Fruit fly (Drosophila melanogaster) whole organism, embryonic: ENCODE measurements around the gene CG15011.

Source experiments
- Blimp-1 ChIP-seq: fragments of 200-800 bp; sonication (Bioruptor generic); optimal IDR thresholded peaks from 3 replicates; lab custom pipeline; 2018; ENCODE audit warnings: missing biosample characterization, missing genetic modification characterization, mild to moderate bottlenecking, moderate library complexity, missing genetic modification reagents
- CG10147 ChIP-seq: fragments of 200-800 bp; sonication (Bioruptor generic); optimal IDR thresholded peaks from 2 replicates; lab custom pipeline; 2019; ENCODE audit warnings: missing biosample characterization, mild to moderate bottlenecking, missing genetic modification characterization, moderate library complexity
- CG10462 ChIP-seq: fragments of 200-800 bp; sonication (Bioruptor generic); optimal IDR thresholded peaks from 2 replicates; lab custom pipeline; 2016; ENCODE audit warnings: missing biosample characterization, missing genetic modification characterization
- CG11504 ChIP-seq: fragments of 200-800 bp; sonication (Bioruptor generic); optimal IDR thresholded peaks from 3 replicates; lab custom pipeline; 2019; ENCODE audit warnings: missing biosample characterization, mild to moderate bottlenecking, missing genetic modification characterization, moderate library complexity
- CG11695 ChIP-seq: fragments of 200-800 bp; sonication (Bioruptor generic); IDR thresholded peaks from 3 replicates; pipeline ENCODE4 v1.3.6; 2022; ENCODE audit warnings: missing biosample characterization, missing genetic modification characterization
- CG11696 ChIP-seq: fragments of 200-800 bp; sonication (Bioruptor generic); IDR thresholded peaks from 2 replicates; pipeline ENCODE4 v1.3.6; 2022; ENCODE audit warnings: missing biosample characterization, missing genetic modification characterization
- CG1233 ChIP-seq: fragments of 200-800 bp; sonication (Bioruptor generic); optimal IDR thresholded peaks from 4 replicates; lab custom pipeline; 2018; ENCODE audit warnings: missing biosample characterization, mild to moderate bottlenecking, missing genetic modification characterization
- CG12659 ChIP-seq: fragments of 200-800 bp; sonication (Bioruptor generic); optimal IDR thresholded peaks from 3 replicates; lab custom pipeline; 2017; ENCODE audit warnings: mild to moderate bottlenecking, missing biosample characterization, missing genetic modification reagents, missing genetic modification characterization
- CG12744 ChIP-seq: fragments of 200-800 bp; sonication (Bioruptor generic); optimal IDR thresholded peaks from 2 replicates; lab custom pipeline; 2016; ENCODE audit warnings: missing biosample characterization, missing genetic modification characterization
- CG14860 ChIP-seq: fragments of 200-800 bp; sonication (Bioruptor generic); IDR thresholded peaks from 3 replicates; pipeline ENCODE4 v1.3.6; 2022; ENCODE audit warnings: missing biosample characterization, missing genetic modification characterization; ENCODE audit not compliant: partially characterized antibody
- CG15011 ChIP-seq: fragments of 200-800 bp; sonication (Bioruptor generic); optimal IDR thresholded peaks from 3 replicates; lab custom pipeline; 2018; ENCODE audit warnings: missing biosample characterization, mild to moderate bottlenecking, missing genetic modification characterization
- CG15514 ChIP-seq: fragments of 200-800 bp; sonication (Bioruptor generic); optimal IDR thresholded peaks from 3 replicates; lab custom pipeline; 2017; ENCODE audit warnings: missing biosample characterization, missing genetic modification characterization, mild to moderate bottlenecking, moderate library complexity, missing genetic modification reagents
- CG1603 ChIP-seq: fragments of 200-800 bp; sonication (Bioruptor generic); optimal IDR thresholded peaks from 2 replicates; lab custom pipeline; 2019; ENCODE audit warnings: missing biosample characterization, mild to moderate bottlenecking, missing genetic modification characterization, moderate library complexity
- CG16815 ChIP-seq: fragments of 200-800 bp; sonication (Bioruptor generic); optimal IDR thresholded peaks from 3 replicates; lab custom pipeline; 2017; ENCODE audit warnings: missing biosample characterization, mild to moderate bottlenecking, missing genetic modification characterization
- CG17829 ChIP-seq: fragments of 200-800 bp; optimal IDR thresholded peaks from 2 replicates; lab custom pipeline; 2019; ENCODE audit warnings: missing biosample characterization, mild to moderate bottlenecking, missing genetic modification characterization, moderate library complexity
- CG18619 ChIP-seq: fragments of 200-800 bp; sonication (Bioruptor generic); optimal IDR thresholded peaks from 3 replicates; lab custom pipeline; 2017; ENCODE audit warnings: missing biosample characterization, mild to moderate bottlenecking, missing genetic modification characterization
- CG2116 ChIP-seq: fragments of 200-800 bp; sonication (Bioruptor generic); optimal IDR thresholded peaks from 3 replicates; lab custom pipeline; 2018; ENCODE audit warnings: missing biosample characterization, mild to moderate bottlenecking, missing genetic modification characterization
- CG30431 ChIP-seq: fragments of 200-800 bp; sonication (Bioruptor generic); optimal IDR thresholded peaks from 2 replicates; lab custom pipeline; 2017; ENCODE audit warnings: missing biosample characterization, missing genetic modification characterization
- CG31224 ChIP-seq: fragments of 200-800 bp; sonication (Bioruptor generic); IDR thresholded peaks from 2 replicates; pipeline ENCODE4 v1.3.6; 2022; ENCODE audit warnings: missing biosample characterization, missing genetic modification characterization
- CG3163 ChIP-seq: fragments of 200-800 bp; sonication (Bioruptor generic); optimal IDR thresholded peaks from 3 replicates; lab custom pipeline; 2016; ENCODE audit warnings: missing biosample characterization, missing genetic modification characterization
- CG34376 ChIP-seq: fragments of 200-800 bp; sonication (Bioruptor generic); optimal IDR thresholded peaks from 2 replicates; lab custom pipeline; 2018; ENCODE audit warnings: missing biosample characterization, mild to moderate bottlenecking, missing genetic modification characterization
- CG3995 ChIP-seq: fragments of 200-800 bp; sonication (Bioruptor generic); optimal IDR thresholded peaks from 3 replicates; lab custom pipeline; 2016; ENCODE audit warnings: missing biosample characterization, missing genetic modification characterization
- CG4707 ChIP-seq: fragments of 200-800 bp; sonication (Bioruptor generic); optimal IDR thresholded peaks from 2 replicates; lab custom pipeline; 2018; ENCODE audit warnings: missing biosample characterization, mild to moderate bottlenecking, missing genetic modification characterization, moderate library complexity
- CG7357 ChIP-seq: fragments of 200-800 bp; sonication (Bioruptor generic); IDR thresholded peaks from 3 replicates; pipeline ENCODE4 v1.3.6; 2022; ENCODE audit warnings: missing biosample characterization, missing genetic modification characterization
- CG8765 ChIP-seq: fragments of 200-800 bp; sonication (Bioruptor generic); IDR thresholded peaks from 2 replicates; pipeline ENCODE4 v1.3.6; 2022; ENCODE audit warnings: missing biosample characterization, missing genetic modification characterization
- CoRest ChIP-seq: fragments of 200-800 bp; sonication (Bioruptor generic); optimal IDR thresholded peaks from 3 replicates; lab custom pipeline; 2018; ENCODE audit warnings: missing biosample characterization, mild to moderate bottlenecking, missing genetic modification characterization, moderate library complexity
- Ets97D ChIP-seq: fragments of 200-800 bp; sonication (Bioruptor generic); optimal IDR thresholded peaks from 3 replicates; lab custom pipeline; 2016; ENCODE audit warnings: missing biosample characterization, missing genetic modification characterization
- Fer1 ChIP-seq: fragments of 200-800 bp; sonication (Bioruptor generic); optimal IDR thresholded peaks from 2 replicates; lab custom pipeline; 2017; ENCODE audit warnings: missing biosample characterization, mild to moderate bottlenecking, missing genetic modification characterization
- Lpt ChIP-seq: fragments of >200 bp; optimal IDR thresholded peaks from 2 replicates; lab custom pipeline; 2018; ENCODE audit warnings: missing biosample characterization, missing genetic modification characterization
- NC2β ChIP-seq: fragments of 200-800 bp; sonication (Bioruptor generic); optimal IDR thresholded peaks from 2 replicates; lab custom pipeline; 2016; ENCODE audit warnings: missing biosample characterization, missing genetic modification characterization
- Pdp1 ChIP-seq, 2 experiments: fragments of 200-800 bp; sonication (Bioruptor generic); optimal IDR thresholded peaks; 3 replicates each; lab custom pipeline; 2016; ENCODE audit warnings: missing biosample characterization in 2 of 2, missing genetic modification characterization in 2 of 2, mild to moderate bottlenecking in 1 of 2, moderate library complexity in 1 of 2
- Trl ChIP-seq, 3 experiments: fragments of >200 bp in 2 of 3; fragments of 200-800 bp in 1 of 3; sonication (Bioruptor generic) in 1 of 3; optimal IDR thresholded peaks; 2 replicates in 1 of 3; 3 replicates in 2 of 3; lab custom pipeline; 2016 to 2017; ENCODE audit warnings: missing biosample characterization in 1 of 3, missing genetic modification characterization in 1 of 3
- Usf ChIP-seq: fragments of 200-800 bp; sonication (Bioruptor generic); optimal IDR thresholded peaks from 2 replicates; lab custom pipeline; 2017; ENCODE audit warnings: missing genotype, missing biosample characterization, missing genetic modification characterization
- Vsx1 ChIP-seq: fragments of 200-800 bp; sonication (Bioruptor generic); optimal IDR thresholded peaks from 2 replicates; lab custom pipeline; 2017; ENCODE audit warnings: missing biosample characterization, mild to moderate bottlenecking, missing genetic modification characterization, missing genetic modification reagents
- chinmo ChIP-seq: fragments of 200-800 bp; sonication (Bioruptor generic); IDR thresholded peaks from 4 replicates; pipeline ENCODE4 v1.3.6; 2022; ENCODE audit warnings: missing biosample characterization, missing genetic modification characterization; ENCODE audit not compliant: partially characterized antibody
- chm ChIP-seq: fragments of 200-800 bp; sonication (Bioruptor generic); IDR thresholded peaks from 2 replicates; pipeline ENCODE4 v1.3.6; 2022; ENCODE audit warnings: missing biosample characterization, missing genetic modification characterization
- dati ChIP-seq: fragments of 200-800 bp; sonication (Bioruptor generic); IDR thresholded peaks from 2 replicates; pipeline ENCODE4 v1.3.6; 2022; ENCODE audit warnings: missing biosample characterization, missing genetic modification characterization
- gsb-n ChIP-seq: fragments of 200-800 bp; sonication (Bioruptor generic); optimal IDR thresholded peaks from 3 replicates; lab custom pipeline; 2018; ENCODE audit warnings: missing biosample characterization, mild to moderate bottlenecking, missing genetic modification characterization
- gt ChIP-seq: fragments of 200-800 bp; sonication (Bioruptor generic); IDR thresholded peaks from 2 replicates; pipeline ENCODE4 v1.3.6; 2022; ENCODE audit warnings: missing biosample characterization, missing genetic modification characterization
- ind ChIP-seq: fragments of 200-800 bp; sonication (Bioruptor generic); optimal IDR thresholded peaks from 3 replicates; lab custom pipeline; 2016; ENCODE audit warnings: missing biosample characterization, missing genetic modification characterization
- kni ChIP-seq: fragments of 200-800 bp; sonication (Bioruptor generic); optimal IDR thresholded peaks from 3 replicates; lab custom pipeline; 2017; ENCODE audit warnings: mild to moderate bottlenecking, missing biosample characterization, missing genetic modification reagents, missing genetic modification characterization
- lab ChIP-seq: fragments of 200-800 bp; sonication (Bioruptor generic); optimal IDR thresholded peaks from 3 replicates; lab custom pipeline; 2017; ENCODE audit warnings: missing biosample characterization, missing genetic modification characterization, mild to moderate bottlenecking, moderate library complexity, missing genetic modification reagents
- oc ChIP-seq: fragments of 200-800 bp; sonication (Bioruptor generic); optimal IDR thresholded peaks from 2 replicates; lab custom pipeline; 2018; ENCODE audit warnings: missing biosample characterization, mild to moderate bottlenecking, missing genetic modification characterization, moderate library complexity
- pho ChIP-seq: fragments of 200-800 bp; sonication (Bioruptor generic); optimal IDR thresholded peaks from 2 replicates; lab custom pipeline; 2016; ENCODE audit warnings: missing biosample characterization, missing genetic modification characterization
- pros ChIP-seq: fragments of 200-800 bp; sonication (Bioruptor generic); optimal IDR thresholded peaks from 3 replicates; lab custom pipeline; 2019; ENCODE audit warnings: missing biosample characterization, mild to moderate bottlenecking, missing genetic modification characterization, moderate library complexity
- row ChIP-seq: fragments of 200-800 bp; sonication (Bioruptor generic); IDR thresholded peaks from 3 replicates; pipeline ENCODE4 v1.3.6; 2022; ENCODE audit warnings: missing biosample characterization, missing genetic modification characterization
- schlank ChIP-seq: fragments of 200-800 bp; sonication (Bioruptor generic); optimal IDR thresholded peaks from 2 replicates; lab custom pipeline; 2018; ENCODE audit warnings: missing biosample characterization, mild to moderate bottlenecking, missing genetic modification characterization
- scrt ChIP-seq: fragments of 200-800 bp; sonication (Bioruptor generic); optimal IDR thresholded peaks from 2 replicates; lab custom pipeline; 2018; ENCODE audit warnings: missing biosample characterization, mild to moderate bottlenecking, missing genetic modification characterization, moderate library complexity
- sr ChIP-seq: fragments of 200-800 bp; sonication (Bioruptor generic); IDR thresholded peaks from 3 replicates; pipeline ENCODE4 v1.3.6; 2022; ENCODE audit warnings: missing biosample characterization, missing genetic modification characterization
- tup ChIP-seq: fragments of 200-800 bp; sonication (Bioruptor generic); optimal IDR thresholded peaks from 2 replicates; lab custom pipeline; 2016; ENCODE audit warnings: missing biosample characterization, mild to moderate bottlenecking, missing genetic modification characterization, moderate library complexity
- vnd ChIP-seq: fragments of 200-800 bp; sonication (Bioruptor generic); IDR thresholded peaks from 3 replicates; pipeline ENCODE4 v1.3.6; 2022; ENCODE audit warnings: missing biosample characterization, missing genetic modification characterization; ENCODE audit not compliant: partially characterized antibody

Gene CG15011

DNA sequence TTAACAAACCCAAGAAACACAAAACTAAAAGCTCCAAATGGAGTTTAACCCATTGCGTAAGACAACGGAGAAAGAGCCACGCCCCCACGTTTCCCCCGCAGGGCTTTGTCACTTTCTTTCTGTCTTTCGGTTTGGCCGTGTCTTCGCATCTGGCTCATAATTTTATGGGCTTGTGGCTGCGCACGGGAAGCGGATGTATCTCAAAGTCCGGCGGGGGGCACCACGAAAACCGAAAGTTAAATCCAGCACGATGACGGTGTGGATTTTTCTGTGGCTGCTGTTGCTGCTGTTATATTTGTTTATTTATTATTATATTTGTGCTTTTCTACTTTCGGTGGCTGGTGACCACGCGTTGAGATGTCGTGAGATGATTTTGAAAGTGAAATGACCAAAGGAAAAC, 37.8 kb upstream of the CG15011 start:
- no peak for TF ChIP-seq CG16815 (GFP tag; lab: Kevin White, UChicago)
- TF ChIP-seq CG1603 (tag; lab: Kevin White, UChicago): no peak
- no peak for TF ChIP-seq CG8765 (GFP tag; lab: Robert Waterston, UW)
- peak in 1 of 2 experiments; percentile 39 for TF ChIP-seq Pdp1 (GFP tag; optimal IDR thresholded peaks at IDR 0.05; lab: Kevin White, UChicago)
- no peak for TF ChIP-seq CG12659 (GFP tag; lab: Kevin White, UChicago)
- TF ChIP-seq Usf (GFP tag; lab: Kevin White, UChicago): no peak
- no peak for TF ChIP-seq CG15514 (GFP tag; lab: Kevin White, UChicago)
- no peak for TF ChIP-seq gt
- TF ChIP-seq CG7357: no peak
- TF ChIP-seq CG10462 (GFP tag; lab: Kevin White, UChicago): no peak
- peak; percentile 42 for TF ChIP-seq pros (GFP tag; lab: Kevin White, UChicago)
- TF ChIP-seq CG18619 (GFP tag; lab: Kevin White, UChicago): no peak
- no peak for TF ChIP-seq NC2β (GFP tag; lab: Kevin White, UChicago)
- peak; percentile 99 for TF ChIP-seq Blimp-1 (GFP tag; lab: Kevin White, UChicago)
- TF ChIP-seq scrt (GFP tag; lab: Kevin White, UChicago): no peak
- peak; percentile 69 for TF ChIP-seq oc
- no peak for TF ChIP-seq CG2116 (GFP tag; lab: Kevin White, UChicago)
- TF ChIP-seq kni: peak; percentile 58
- TF ChIP-seq sr (GFP tag; lab: Robert Waterston, UW): 0 out of 3 replicates have a peak, but pooled peaks have one; percentile 32
- no peak for TF ChIP-seq CG30431 (GFP tag; lab: Kevin White, UChicago)
- TF ChIP-seq CG17829 (tag; lab: Kevin White, UChicago): no peak
- TF ChIP-seq CG1233 (GFP tag; lab: Kevin White, UChicago): no peak
- no peak for TF ChIP-seq row (GFP tag; lab: Robert Waterston, UW)
- TF ChIP-seq Fer1 (GFP tag; lab: Kevin White, UChicago): no peak
- no peak for TF ChIP-seq pho (GFP tag; lab: Kevin White, UChicago)
- TF ChIP-seq CG4707 (GFP tag; lab: Kevin White, UChicago): no peak
- TF ChIP-seq CG12744 (GFP tag; lab: Kevin White, UChicago): no peak
- no peak for TF ChIP-seq chm (GFP tag; lab: Robert Waterston, UW)
- no peak for TF ChIP-seq CG3995
- TF ChIP-seq CG11695: no peak
- no peak for TF ChIP-seq gsb-n
- no peak for TF ChIP-seq Vsx1 (GFP tag; lab: Kevin White, UChicago)
- TF ChIP-seq CG3163 (GFP tag; lab: Kevin White, UChicago): no peak
- TF ChIP-seq vnd (GFP tag; lab: Robert Waterston, UW): no peak
- no peak for TF ChIP-seq lab (GFP tag; lab: Kevin White, UChicago)
- TF ChIP-seq schlank (tag; lab: Kevin White, UChicago): no peak
- no peak for TF ChIP-seq CG10147 (GFP tag; lab: Kevin White, UChicago)
- no peak for TF ChIP-seq tup
- no peak for TF ChIP-seq CoRest (tag; lab: Kevin White, UChicago)

DNA sequence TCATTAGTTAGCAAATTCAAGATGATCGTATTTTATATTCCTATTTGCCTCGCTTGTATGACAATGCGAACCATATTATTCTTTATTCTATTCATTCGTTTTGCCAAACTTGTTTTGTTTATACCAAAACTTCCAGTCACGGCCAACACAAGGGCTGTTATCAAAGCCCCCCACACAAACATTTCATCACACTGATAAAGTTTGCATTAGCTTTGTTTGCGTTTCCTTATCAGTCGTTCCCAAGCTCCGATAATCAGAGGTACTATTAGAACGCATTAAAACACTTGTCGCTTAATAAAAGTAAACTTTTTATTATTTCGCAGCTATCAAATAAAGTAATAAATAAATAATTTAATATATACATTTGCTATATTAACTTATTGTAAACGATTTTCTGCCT, 34.8 kb upstream of the CG15011 start:
- TF ChIP-seq CG11504: no peak
- TF ChIP-seq CG15011 (GFP tag; lab: Kevin White, UChicago): no peak
- no peak for TF ChIP-seq dati (GFP tag; lab: Robert Waterston, UW)
- TF ChIP-seq CG34376 (GFP tag; lab: Kevin White, UChicago): peak; percentile 24
- no peak for TF ChIP-seq CG31224 (GFP tag; lab: Robert Waterston, UW)
- no peak for TF ChIP-seq Lpt
- TF ChIP-seq Ets97D (GFP tag; lab: Kevin White, UChicago): no peak
- TF ChIP-seq gsb-n: no peak
- TF ChIP-seq ind: no peak
- TF ChIP-seq CG14860 (GFP tag; lab: Robert Waterston, UW): no peak
- 0 out of 4 replicates have a peak, but pooled peaks have one; percentile 43 for TF ChIP-seq chinmo
- TF ChIP-seq CG11696 (GFP tag; lab: Robert Waterston, UW): no peak
- TF ChIP-seq Trl (optimal IDR thresholded peaks at IDR 0.05; lab: Kevin White, UChicago): no peak
- no peak for TF ChIP-seq Trl (GFP tag; optimal IDR thresholded peaks at IDR 0.05; lab: Kevin White, UChicago)
